Fruit fly (Drosophila melanogaster) whole organism, embryonic: ENCODE data around the gene dsx.
A peak's percentile ranks its signal among the peaks of the same experiment; 100 is the strongest.

Experiments used
- Atf-2 ChIP-seq: fragments of 200-800 bp; sonication (Bioruptor generic); optimal IDR thresholded peaks from 2 replicates; lab custom pipeline; 2016; ENCODE audit warnings: missing biosample characterization, missing genetic modification characterization
- CG10431 ChIP-seq: fragments of 200-800 bp; sonication (Bioruptor generic); optimal IDR thresholded peaks from 3 replicates; lab custom pipeline; 2018; ENCODE audit warnings: missing biosample characterization, mild to moderate bottlenecking, missing genetic modification characterization
- CG12299 ChIP-seq: fragments of 200-800 bp; sonication (Bioruptor generic); optimal IDR thresholded peaks from 2 replicates; lab custom pipeline; 2018; ENCODE audit warnings: missing biosample characterization, mild to moderate bottlenecking, missing genetic modification characterization
- CG12391 ChIP-seq: fragments of 200-800 bp; sonication (Bioruptor generic); optimal IDR thresholded peaks from 3 replicates; lab custom pipeline; 2018; ENCODE audit warnings: missing biosample characterization, mild to moderate bottlenecking, missing genetic modification characterization, moderate library complexity
- CG13123 ChIP-seq: fragments of 200-800 bp; sonication (Bioruptor generic); optimal IDR thresholded peaks from 2 replicates; lab custom pipeline; 2016; ENCODE audit warnings: missing biosample characterization, missing genetic modification characterization
- CG15479 ChIP-seq: fragments of 200-800 bp; sonication (Bioruptor generic); optimal IDR thresholded peaks from 3 replicates; lab custom pipeline; 2019; ENCODE audit warnings: missing biosample characterization, mild to moderate bottlenecking, missing genetic modification characterization, moderate library complexity
- CG16863 ChIP-seq: fragments of 200-800 bp; sonication (Bioruptor generic); optimal IDR thresholded peaks from 3 replicates; lab custom pipeline; 2016; ENCODE audit warnings: missing biosample characterization, missing genetic modification characterization
- CG17328 ChIP-seq: fragments of 200-800 bp; sonication (Bioruptor generic); IDR thresholded peaks from 2 replicates; pipeline ENCODE4 v1.3.6; 2022; ENCODE audit warnings: missing biosample characterization, missing genetic modification characterization
- CG17612 ChIP-seq: fragments of 200-800 bp; sonication (Bioruptor generic); IDR thresholded peaks from 2 replicates; pipeline ENCODE4 v1.3.6; 2022; ENCODE audit warnings: missing biosample characterization, missing genetic modification characterization
- CG1832 ChIP-seq: fragments of 200-800 bp; sonication (Bioruptor generic); optimal IDR thresholded peaks from 2 replicates; lab custom pipeline; 2017; ENCODE audit warnings: missing biosample characterization, mild to moderate bottlenecking, missing genetic modification characterization, inconsistent platforms
- CG18619 ChIP-seq: fragments of 200-800 bp; sonication (Bioruptor generic); optimal IDR thresholded peaks from 3 replicates; lab custom pipeline; 2017; ENCODE audit warnings: missing biosample characterization, mild to moderate bottlenecking, missing genetic modification characterization
- CG31365 ChIP-seq: fragments of 200-800 bp; sonication (Bioruptor generic); optimal IDR thresholded peaks from 2 replicates; lab custom pipeline; 2018; ENCODE audit warnings: missing biosample characterization, mild to moderate bottlenecking, missing genetic modification characterization
- CG3407 ChIP-seq: fragments of 200-800 bp; sonication (Bioruptor generic); optimal IDR thresholded peaks from 2 replicates; lab custom pipeline; 2018; ENCODE audit warnings: missing biosample characterization, mild to moderate bottlenecking, missing genetic modification characterization
- CG3838 ChIP-seq: fragments of 200-800 bp; sonication (Bioruptor generic); optimal IDR thresholded peaks from 3 replicates; lab custom pipeline; 2016; ENCODE audit warnings: missing biosample characterization, missing genetic modification characterization
- CG4328 ChIP-seq: fragments of 200-800 bp; sonication (Bioruptor generic); optimal IDR thresholded peaks from 3 replicates; lab custom pipeline; 2017; ENCODE audit warnings: missing biosample characterization, missing genetic modification reagents, missing genetic modification characterization
- CG4404 ChIP-seq: fragments of 200-800 bp; sonication (Bioruptor generic); IDR thresholded peaks from 2 replicates; pipeline ENCODE4 v1.3.6; 2022; ENCODE audit warnings: missing biosample characterization, missing genetic modification characterization
- CG7271 ChIP-seq: fragments of 200-800 bp; sonication (Bioruptor generic); optimal IDR thresholded peaks from 2 replicates; lab custom pipeline; 2018; ENCODE audit warnings: missing biosample characterization, mild to moderate bottlenecking, missing genetic modification characterization, moderate library complexity
- CG7357 ChIP-seq: fragments of 200-800 bp; sonication (Bioruptor generic); IDR thresholded peaks from 3 replicates; pipeline ENCODE4 v1.3.6; 2022; ENCODE audit warnings: missing biosample characterization, missing genetic modification characterization
- CG7928 ChIP-seq: fragments of 200-800 bp; sonication (Bioruptor generic); optimal IDR thresholded peaks from 2 replicates; lab custom pipeline; 2017; ENCODE audit warnings: missing biosample characterization, mild to moderate bottlenecking, missing genetic modification characterization
- CG8765 ChIP-seq: fragments of 200-800 bp; sonication (Bioruptor generic); IDR thresholded peaks from 2 replicates; pipeline ENCODE4 v1.3.6; 2022; ENCODE audit warnings: missing biosample characterization, missing genetic modification characterization
- CG9437 ChIP-seq: fragments of 200-800 bp; sonication (Bioruptor generic); optimal IDR thresholded peaks from 2 replicates; lab custom pipeline; 2018; ENCODE audit warnings: missing biosample characterization, mild to moderate bottlenecking, missing genetic modification characterization
- CG9932 ChIP-seq: fragments of 200-800 bp; sonication (Bioruptor generic); IDR thresholded peaks from 2 replicates; pipeline ENCODE4 v1.3.6; 2022; ENCODE audit warnings: missing biosample characterization, missing genetic modification characterization
- Chrac-16 ChIP-seq: fragments of 200-800 bp; sonication (Bioruptor generic); optimal IDR thresholded peaks from 3 replicates; lab custom pipeline; 2016; ENCODE audit warnings: missing biosample characterization, missing genetic modification characterization
- CkIIα-i1 ChIP-seq: fragments of 200-800 bp; sonication (Bioruptor generic); IDR thresholded peaks from 2 replicates; pipeline ENCODE4 v1.3.6; 2022; ENCODE audit warnings: missing biosample characterization, missing genetic modification characterization
- Fer1 ChIP-seq: fragments of 200-800 bp; sonication (Bioruptor generic); optimal IDR thresholded peaks from 2 replicates; lab custom pipeline; 2017; ENCODE audit warnings: missing biosample characterization, mild to moderate bottlenecking, missing genetic modification characterization
- Gug ChIP-seq: fragments of 200-800 bp; sonication (Bioruptor generic); IDR thresholded peaks from 4 replicates; pipeline ENCODE4 v1.3.6; 2022; ENCODE audit warnings: missing biosample characterization, missing genetic modification characterization
- HLH4C ChIP-seq: fragments of 200-800 bp; sonication (Bioruptor generic); IDR thresholded peaks from 3 replicates; pipeline ENCODE4 v1.3.6; 2022; ENCODE audit warnings: missing biosample characterization, missing genetic modification characterization; ENCODE audit not compliant: partially characterized antibody
- Hr39 ChIP-seq: fragments of >200 bp; optimal IDR thresholded peaks from 2 replicates; lab custom pipeline; 2017
- Mad ChIP-seq: fragments of 200-800 bp; sonication (Bioruptor generic); optimal IDR thresholded peaks from 2 replicates; lab custom pipeline; 2016; ENCODE audit warnings: missing biosample characterization, missing genetic modification characterization
- Meics ChIP-seq: fragments of 200-800 bp; sonication (Bioruptor generic); optimal IDR thresholded peaks from 2 replicates; lab custom pipeline; 2017; ENCODE audit warnings: missing biosample characterization, mild to moderate bottlenecking, missing genetic modification characterization
- Ravus ChIP-seq: fragments of 200-800 bp; sonication (Bioruptor generic); IDR thresholded peaks from 2 replicates; pipeline ENCODE4 v1.3.6; 2022; ENCODE audit warnings: missing biosample characterization, missing genetic modification characterization
- Rx ChIP-seq: fragments of 200-800 bp; sonication (Bioruptor generic); IDR thresholded peaks from 2 replicates; pipeline ENCODE4 v1.3.6; 2022; ENCODE audit warnings: missing biosample characterization, missing genetic modification characterization
- Six4 ChIP-seq: fragments of 200-800 bp; sonication (Bioruptor generic); optimal IDR thresholded peaks from 2 replicates; lab custom pipeline; 2016; ENCODE audit warnings: missing biosample characterization, missing genetic modification characterization
- ab ChIP-seq: fragments of 200-800 bp; sonication (Bioruptor generic); optimal IDR thresholded peaks from 2 replicates; lab custom pipeline; 2016; ENCODE audit warnings: missing biosample characterization, missing genetic modification characterization
- amos ChIP-seq: fragments of 200-800 bp; sonication (Bioruptor generic); IDR thresholded peaks from 2 replicates; pipeline ENCODE4 v1.3.6; 2022; ENCODE audit warnings: missing biosample characterization, missing genetic modification characterization; ENCODE audit not compliant: partially characterized antibody
- br ChIP-seq: fragments of >200 bp; optimal IDR thresholded peaks from 2 replicates; lab custom pipeline; 2017
- danr ChIP-seq: fragments of 200-800 bp; sonication (Bioruptor generic); IDR thresholded peaks from 2 replicates; pipeline ENCODE4 v1.3.6; 2022; ENCODE audit warnings: missing biosample characterization, missing genetic modification characterization
- dm ChIP-seq: fragments of 200-800 bp; sonication (Bioruptor generic); optimal IDR thresholded peaks from 3 replicates; lab custom pipeline; 2016; ENCODE audit warnings: missing biosample characterization, missing genetic modification characterization
- emc ChIP-seq: fragments of 200-800 bp; sonication (Bioruptor generic); optimal IDR thresholded peaks from 2 replicates; lab custom pipeline; 2016; ENCODE audit warnings: missing biosample characterization, missing genetic modification characterization
- fru ChIP-seq: fragments of >200 bp; optimal IDR thresholded peaks from 2 replicates; lab custom pipeline; 2017
- ftz-f1 ChIP-seq: fragments of 200-800 bp; sonication (Bioruptor generic); optimal IDR thresholded peaks from 2 replicates; lab custom pipeline; 2016; ENCODE audit warnings: missing biosample characterization, missing genetic modification characterization
- gro ChIP-seq: fragments of 200-800 bp; sonication (Bioruptor generic); optimal IDR thresholded peaks from 2 replicates; lab custom pipeline; 2016; ENCODE audit warnings: missing biosample characterization, missing genetic modification characterization
- gsb ChIP-seq: fragments of 200-800 bp; sonication (Bioruptor generic); IDR thresholded peaks from 2 replicates; pipeline ENCODE4 v1.3.6; 2022; ENCODE audit warnings: missing biosample characterization, missing genetic modification characterization
- h ChIP-seq: fragments of >200 bp; optimal IDR thresholded peaks from 2 replicates; lab custom pipeline; 2017
- mam ChIP-seq: fragments of 200-800 bp; sonication (Bioruptor generic); optimal IDR thresholded peaks from 3 replicates; lab custom pipeline; 2016; ENCODE audit warnings: missing biosample characterization, missing genetic modification characterization
- salm ChIP-seq: fragments of 200-800 bp; sonication (Bioruptor generic); optimal IDR thresholded peaks from 2 replicates; lab custom pipeline; 2018; ENCODE audit warnings: missing biosample characterization, mild to moderate bottlenecking, missing genetic modification characterization
- sens-2 ChIP-seq: fragments of 200-800 bp; sonication (Bioruptor generic); IDR thresholded peaks from 2 replicates; pipeline ENCODE4 v1.3.6; 2022; ENCODE audit warnings: missing biosample characterization, missing genetic modification characterization
- sisA ChIP-seq: fragments of 200-800 bp; sonication (Bioruptor generic); IDR thresholded peaks from 2 replicates; pipeline ENCODE4 v1.3.6; 2022; ENCODE audit warnings: missing biosample characterization, missing genetic modification characterization
- so ChIP-seq: fragments of 200-800 bp; sonication (Bioruptor generic); IDR thresholded peaks from 3 replicates; pipeline ENCODE4 v1.3.6; 2022; ENCODE audit warnings: missing biosample characterization, missing genetic modification characterization
- sqz ChIP-seq: fragments of 200-800 bp; sonication (Bioruptor generic); optimal IDR thresholded peaks from 3 replicates; lab custom pipeline; 2018; ENCODE audit warnings: missing biosample characterization, mild to moderate bottlenecking, missing genetic modification characterization
- ssp ChIP-seq: fragments of 200-800 bp; sonication (Bioruptor generic); IDR thresholded peaks from 2 replicates; pipeline ENCODE4 v1.3.6; 2022; ENCODE audit warnings: missing biosample characterization, missing genetic modification characterization
- stwl ChIP-seq: fragments of 200-800 bp; sonication (Bioruptor generic); optimal IDR thresholded peaks from 3 replicates; lab custom pipeline; 2018; ENCODE audit warnings: missing biosample characterization, mild to moderate bottlenecking, missing genetic modification characterization, moderate library complexity
- tna ChIP-seq: fragments of 200-800 bp; sonication (Bioruptor generic); IDR thresholded peaks from 2 replicates; pipeline ENCODE4 v1.3.6; 2022; ENCODE audit warnings: missing biosample characterization, missing genetic modification characterization; ENCODE audit not compliant: partially characterized antibody
- zen ChIP-seq: fragments of 200-800 bp; sonication (Bioruptor generic); optimal IDR thresholded peaks from 3 replicates; lab custom pipeline; 2018; ENCODE audit warnings: missing biosample characterization, mild to moderate bottlenecking, missing genetic modification characterization, moderate library complexity

dsx gene

dm6 chr3R:7886859-7887190, 80.4 kb downstream of the dsx start, which contains the start of gene ArgRS-m (continued):
- TF ChIP-seq CG7357 (GFP tag; lab: Robert Waterston, UW): no peak
- TF ChIP-seq emc (GFP tag; lab: Kevin White, UChicago): peak; percentile 28
- peak; percentile 23 for TF ChIP-seq Six4 (GFP tag; lab: Kevin White, UChicago)
- TF ChIP-seq CG12391 (tag; lab: Kevin White, UChicago): peak; percentile 53
- peak; percentile 40; the same call in 2 of the 4 replicates for TF ChIP-seq Gug (GFP tag; lab: Robert Waterston, UW)
- peak; percentile 60 for TF ChIP-seq dm
- peak; percentile 49 for TF ChIP-seq Meics (GFP tag; lab: Kevin White, UChicago)
- TF ChIP-seq Mad (GFP tag; lab: Kevin White, UChicago): no peak
- no peak for TF ChIP-seq Ravus
- TF ChIP-seq CG15479: no peak
- peak; percentile 7 for TF ChIP-seq Chrac-16 (GFP tag; lab: Kevin White, UChicago)
- TF ChIP-seq CG12299 (tag; lab: Kevin White, UChicago): no peak
- TF ChIP-seq stwl (tag; lab: Kevin White, UChicago): peak; percentile 76
- TF ChIP-seq ab: no peak
- no peak for TF ChIP-seq Hr39 (lab: Kevin White, UChicago)
- TF ChIP-seq CG16863 (GFP tag; lab: Kevin White, UChicago): peak; percentile 16
- TF ChIP-seq mam (GFP tag; lab: Kevin White, UChicago): peak; percentile 66
- TF ChIP-seq CG4404 (GFP tag; lab: Robert Waterston, UW): no peak
- TF ChIP-seq CG18619 (GFP tag; lab: Kevin White, UChicago): peak; percentile 55
- no peak for TF ChIP-seq gsb (GFP tag; lab: Robert Waterston, UW)
- TF ChIP-seq danr (GFP tag; lab: Robert Waterston, UW): no peak
- no peak for TF ChIP-seq so
- TF ChIP-seq CG17328 (GFP tag; lab: Robert Waterston, UW): no peak
- TF ChIP-seq CG13123 (GFP tag; lab: Kevin White, UChicago): no peak
- TF ChIP-seq HLH4C: no peak
- peak; percentile 76 for TF ChIP-seq Fer1 (GFP tag; lab: Kevin White, UChicago)
- TF ChIP-seq CG9932 (GFP tag; lab: Robert Waterston, UW): peak; percentile 84
- TF ChIP-seq h: no peak
- TF ChIP-seq ftz-f1 (GFP tag; lab: Kevin White, UChicago): peak; percentile 21
- no peak for TF ChIP-seq fru (lab: Kevin White, UChicago)
- peak; percentile 31; the same call in 1 of the 2 replicates for TF ChIP-seq sisA (GFP tag; lab: Robert Waterston, UW)
- TF ChIP-seq tna (GFP tag; lab: Robert Waterston, UW): no peak
- 0 out of 2 replicates have a peak, but pooled peaks have one; percentile 26 for TF ChIP-seq ssp (GFP tag; lab: Robert Waterston, UW)
- TF ChIP-seq amos: no peak; the same call in 1 of the 2 replicates
- no peak for TF ChIP-seq CG7271 (tag; lab: Kevin White, UChicago)
- peak; percentile 26 for TF ChIP-seq CG7928 (GFP tag; lab: Kevin White, UChicago)
- TF ChIP-seq CkIIα-i1 (GFP tag; lab: Robert Waterston, UW): no peak
- TF ChIP-seq CG17612 (GFP tag; lab: Robert Waterston, UW): no peak
- no peak for TF ChIP-seq Atf-2 (GFP tag; lab: Kevin White, UChicago)
- no peak for TF ChIP-seq gro (GFP tag; lab: Kevin White, UChicago)
- peak; percentile 25 for TF ChIP-seq CG3407 (GFP tag; lab: Kevin White, UChicago)
- no peak for TF ChIP-seq sqz (GFP tag; lab: Kevin White, UChicago)
- peak; percentile 15 for TF ChIP-seq CG9437
- no peak for TF ChIP-seq CG4328 (GFP tag; lab: Kevin White, UChicago)
- no peak for TF ChIP-seq salm (tag; lab: Kevin White, UChicago)
- no peak for TF ChIP-seq Rx
- peak; percentile 86 for TF ChIP-seq CG10431 (GFP tag; lab: Kevin White, UChicago)
- TF ChIP-seq CG31365 (tag; lab: Kevin White, UChicago): no peak
- TF ChIP-seq zen (tag; lab: Kevin White, UChicago): peak; percentile 2
- TF ChIP-seq CG1832: no peak
- TF ChIP-seq CG8765 (GFP tag; lab: Robert Waterston, UW): no peak
- no peak for TF ChIP-seq br (lab: Kevin White, UChicago)
- TF ChIP-seq CG3838 (GFP tag; lab: Kevin White, UChicago): no peak
- no peak for TF ChIP-seq sens-2 (GFP tag; lab: Robert Waterston, UW)
